Worm (Caenorhabditis elegans) whole organism, late embryonic: ENCODE results near the gene mct-5.

Source experiments
- C08G9.2 ChIP-seq: sonication (generic microtip); optimal IDR thresholded peaks from 2 replicates; lab custom pipeline; 2016; ENCODE audit warnings: mild to moderate bottlenecking, missing genetic modification characterization, moderate library complexity, missing compliant biosample characterization
- C38D4.7 ChIP-seq: fragments of 200-800 bp; sonication (Bioruptor generic); optimal IDR thresholded peaks from 2 replicates; lab custom pipeline; 2018; ENCODE audit warnings: mild to moderate bottlenecking, missing genetic modification characterization, moderate library complexity, missing compliant biosample characterization
- F13H6.1 ChIP-seq: sonication (generic microtip); optimal IDR thresholded peaks from 2 replicates; lab custom pipeline; 2016; ENCODE audit warnings: missing genetic modification characterization, missing compliant biosample characterization
- T23F11.4 ChIP-seq: fragments of 200-800 bp; sonication (Bioruptor generic); optimal IDR thresholded peaks from 2 replicates; lab custom pipeline; 2018; ENCODE audit warnings: mild to moderate bottlenecking, missing genetic modification characterization, missing compliant biosample characterization
- Y22D7AL.16 ChIP-seq: sonication (generic microtip); optimal IDR thresholded peaks from 2 replicates; lab custom pipeline; 2016; ENCODE audit warnings: missing genetic modification characterization, missing compliant biosample characterization
- ahr-1 ChIP-seq: sonication (generic microtip); optimal IDR thresholded peaks from 2 replicates; lab custom pipeline; 2016; ENCODE audit warnings: missing genetic modification characterization, missing compliant biosample characterization
- ceh-14 ChIP-seq: sonication (generic microtip); optimal IDR thresholded peaks from 2 replicates; lab custom pipeline; 2016; ENCODE audit warnings: missing genotype, missing genetic modification characterization, missing compliant biosample characterization
- ceh-18 ChIP-seq: sonication (generic microtip); optimal IDR thresholded peaks from 2 replicates; lab custom pipeline; 2016; ENCODE audit warnings: missing genetic modification characterization, missing compliant biosample characterization
- ceh-19 ChIP-seq: fragments of 200-800 bp; sonication (Bioruptor generic); optimal IDR thresholded peaks from 2 replicates; lab custom pipeline; 2018; ENCODE audit warnings: mild to moderate bottlenecking, missing genetic modification characterization, missing compliant biosample characterization
- ceh-2 ChIP-seq: sonication (generic microtip); optimal IDR thresholded peaks from 2 replicates; lab custom pipeline; 2016; ENCODE audit warnings: missing genotype, missing genetic modification characterization, missing compliant biosample characterization
- ceh-24 ChIP-seq: sonication (generic microtip); optimal IDR thresholded peaks from 2 replicates; lab custom pipeline; 2016; ENCODE audit warnings: mild to moderate bottlenecking, missing genetic modification characterization, missing compliant biosample characterization
- ceh-30 ChIP-seq: fragments of 150-350 bp; optimal IDR thresholded peaks from 2 replicates; lab custom pipeline; 2014; ENCODE audit warnings: missing biosample characterization, missing genetic modification characterization
- ceh-31 ChIP-seq: sonication (generic microtip); optimal IDR thresholded peaks from 2 replicates; lab custom pipeline; 2016; ENCODE audit warnings: missing genetic modification characterization, missing compliant biosample characterization
- ceh-34 ChIP-seq: sonication (generic microtip); optimal IDR thresholded peaks from 2 replicates; lab custom pipeline; 2016; ENCODE audit warnings: mild to moderate bottlenecking, missing genetic modification characterization, missing compliant biosample characterization
- ceh-48 ChIP-seq: sonication (generic microtip); optimal IDR thresholded peaks from 2 replicates; lab custom pipeline; 2016; ENCODE audit warnings: missing genetic modification characterization, inconsistent platforms, missing compliant biosample characterization
- che-1 ChIP-seq: sonication (generic microtip); optimal IDR thresholded peaks from 2 replicates; lab custom pipeline; 2016; ENCODE audit warnings: mild to moderate bottlenecking, missing genetic modification characterization, missing compliant biosample characterization
- dmd-4 ChIP-seq: sonication (generic microtip); optimal IDR thresholded peaks from 2 replicates; lab custom pipeline; 2016; ENCODE audit warnings: borderline replicate concordance, missing genetic modification characterization, missing compliant biosample characterization
- dve-1 ChIP-seq: sonication (generic microtip); optimal IDR thresholded peaks from 2 replicates; lab custom pipeline; 2017; ENCODE audit warnings: antibody characterized with exemption, mild to moderate bottlenecking, missing genetic modification characterization, missing compliant biosample characterization
- elt-2 ChIP-seq: sonication (generic microtip); optimal IDR thresholded peaks from 2 replicates; lab custom pipeline; 2016; ENCODE audit warnings: missing genetic modification reagents, missing genetic modification characterization, missing compliant biosample characterization
- ets-4 ChIP-seq: sonication (generic microtip); optimal IDR thresholded peaks from 2 replicates; lab custom pipeline; 2016; ENCODE audit warnings: missing genetic modification characterization, missing compliant biosample characterization
- fkh-10 ChIP-seq: fragments of 150-350 bp; optimal IDR thresholded peaks from 2 replicates; lab custom pipeline; 2014; ENCODE audit warnings: missing biosample characterization, missing genetic modification reagents, missing genetic modification characterization
- gmeb-2 ChIP-seq: sonication (generic microtip); optimal IDR thresholded peaks from 2 replicates; lab custom pipeline; 2016; ENCODE audit warnings: missing genetic modification characterization, inconsistent platforms, missing compliant biosample characterization
- hlh-15 ChIP-seq: sonication (generic microtip); optimal IDR thresholded peaks from 2 replicates; lab custom pipeline; 2016; ENCODE audit warnings: missing genetic modification characterization, missing compliant biosample characterization
- hlh-30 ChIP-seq: sonication (generic microtip); optimal IDR thresholded peaks from 2 replicates; lab custom pipeline; 2017; ENCODE audit warnings: antibody characterized with exemption, missing genetic modification characterization, missing compliant biosample characterization; ENCODE audit not compliant: insufficient read depth
- hlh-6 ChIP-seq: sonication (generic microtip); optimal IDR thresholded peaks from 2 replicates; lab custom pipeline; 2016; ENCODE audit warnings: missing genotype, missing genetic modification characterization, missing compliant biosample characterization
- lin-11 ChIP-seq: fragments of 200-800 bp; sonication (Bioruptor generic); optimal IDR thresholded peaks from 2 replicates; lab custom pipeline; 2018; ENCODE audit warnings: mild to moderate bottlenecking, missing genetic modification characterization, missing compliant biosample characterization
- mec-3 ChIP-seq: sonication (generic microtip); optimal IDR thresholded peaks from 2 replicates; lab custom pipeline; 2016; ENCODE audit warnings: borderline replicate concordance, missing genetic modification characterization, missing compliant biosample characterization
- nhr-232 ChIP-seq: sonication (generic microtip); optimal IDR thresholded peaks from 2 replicates; lab custom pipeline; 2016; ENCODE audit warnings: missing genetic modification characterization, missing compliant biosample characterization
- npax-4 ChIP-seq: sonication (generic microtip); optimal IDR thresholded peaks from 2 replicates; lab custom pipeline; 2016; ENCODE audit warnings: missing genetic modification characterization, missing compliant biosample characterization
- pag-3 ChIP-seq: sonication (generic microtip); optimal IDR thresholded peaks from 2 replicates; lab custom pipeline; 2016; ENCODE audit warnings: missing compliant biosample characterization, missing genetic modification characterization, borderline replicate concordance
- pha-4 ChIP-seq: fragments of 150-350 bp; optimal IDR thresholded peaks from 2 replicates; lab custom pipeline; 2018; ENCODE audit warnings: missing biosample characterization, missing genetic modification reagents, missing genetic modification characterization
- pqm-1 ChIP-seq: sonication (generic microtip); optimal IDR thresholded peaks from 2 replicates; lab custom pipeline; 2016; ENCODE audit warnings: missing genetic modification characterization, missing compliant biosample characterization
- ref-2 ChIP-seq: sonication (generic microtip); optimal IDR thresholded peaks from 2 replicates; lab custom pipeline; 2016; ENCODE audit warnings: missing genetic modification characterization, missing compliant biosample characterization
- sdc-2 ChIP-seq: sonication (generic microtip); optimal IDR thresholded peaks from 2 replicates; lab custom pipeline; 2016; ENCODE audit warnings: missing genotype, missing genetic modification characterization, missing compliant biosample characterization
- sox-4 ChIP-seq: sonication (generic microtip); optimal IDR thresholded peaks from 2 replicates; lab custom pipeline; 2017; ENCODE audit warnings: mild to moderate bottlenecking, missing genetic modification characterization, inconsistent platforms, missing compliant biosample characterization
- ttx-3 ChIP-seq: sonication (generic microtip); optimal IDR thresholded peaks from 2 replicates; lab custom pipeline; 2016; ENCODE audit warnings: missing genetic modification reagents, missing genetic modification characterization, missing compliant biosample characterization
- unc-3 ChIP-seq, 2 experiments: fragments of 200-800 bp in 1 of 2; sonication (Bioruptor generic) in 1 of 2; sonication (generic microtip) in 1 of 2; conservative IDR thresholded peaks in 1 of 2; optimal IDR thresholded peaks in 1 of 2; 2 replicates each; pipeline versions ENCODE4 v1.3.6 to Lab custom; 2016 to 2022; ENCODE audit warnings: missing compliant biosample characterization in 2 of 2, missing genetic modification characterization in 2 of 2, missing genetic modification reagents in 1 of 2
- unc-42 ChIP-seq: sonication (generic microtip); optimal IDR thresholded peaks from 2 replicates; lab custom pipeline; 2016; ENCODE audit warnings: missing genotype, missing genetic modification characterization, missing compliant biosample characterization
- unc-55 ChIP-seq: sonication (generic microtip); optimal IDR thresholded peaks from 2 replicates; lab custom pipeline; 2017; ENCODE audit warnings: missing biosample characterization, missing genetic modification reagents, missing genetic modification characterization
- unc-86 ChIP-seq: sonication (generic microtip); optimal IDR thresholded peaks from 2 replicates; lab custom pipeline; 2016; ENCODE audit warnings: missing genetic modification characterization, missing compliant biosample characterization
- zip-5 ChIP-seq: sonication (generic microtip); optimal IDR thresholded peaks from 2 replicates; lab custom pipeline; 2016; ENCODE audit warnings: missing genetic modification characterization, missing compliant biosample characterization

mct-5 gene

DNA sequence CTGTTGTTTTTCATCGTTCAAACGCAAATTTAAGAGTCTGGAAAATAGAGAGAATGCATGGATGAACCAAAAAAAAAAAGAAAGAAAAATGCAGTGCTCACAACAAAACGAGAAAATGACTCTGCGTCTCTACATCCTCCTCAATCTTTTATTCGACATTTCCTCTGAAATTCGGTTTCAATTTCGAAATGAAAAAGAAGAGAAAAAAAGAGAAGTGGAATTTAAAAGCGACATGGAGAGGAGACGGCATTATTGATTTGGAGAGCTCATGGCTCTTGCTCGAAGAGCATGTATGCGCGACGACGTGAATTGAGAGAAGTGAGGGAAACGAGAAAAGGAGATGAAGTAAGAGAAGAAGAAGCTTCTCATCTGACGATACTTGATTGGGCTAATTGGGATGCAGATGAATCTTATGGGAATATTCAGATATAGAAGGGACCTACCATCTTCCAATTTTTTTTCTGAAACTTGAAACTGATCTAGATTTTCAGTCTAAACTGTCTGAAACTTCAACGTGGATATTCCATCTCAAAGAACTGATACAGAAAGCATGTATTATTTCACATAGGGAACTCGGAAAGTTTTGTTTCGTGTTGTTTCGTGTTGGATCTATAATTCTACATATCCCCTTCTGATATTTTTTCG, 12.7 kb upstream of the mct-5 start:
- TF ChIP-seq mec-3 (tag; lab: Kevin White, UChicago) (no peak), ceh-18 (tag; lab: Kevin White, UChicago) (no peak), sox-4 (tag; lab: Kevin White, UChicago) (no peak), hlh-6 (tag; lab: Kevin White, UChicago) (no peak), nhr-232 (tag; lab: Kevin White, UChicago) (no peak), ceh-19 (no peak), lin-11 (no peak), hlh-15 (tag; lab: Kevin White, UChicago) (no peak), unc-42 (tag; lab: Kevin White, UChicago) (peak; percentile 25), C38D4.7 (GFP tag; lab: Kevin White, UChicago) (no peak), fkh-10 (GFP tag; lab: Kevin White, UChicago) (no peak), ceh-48 (peak; percentile 66)

DNA sequence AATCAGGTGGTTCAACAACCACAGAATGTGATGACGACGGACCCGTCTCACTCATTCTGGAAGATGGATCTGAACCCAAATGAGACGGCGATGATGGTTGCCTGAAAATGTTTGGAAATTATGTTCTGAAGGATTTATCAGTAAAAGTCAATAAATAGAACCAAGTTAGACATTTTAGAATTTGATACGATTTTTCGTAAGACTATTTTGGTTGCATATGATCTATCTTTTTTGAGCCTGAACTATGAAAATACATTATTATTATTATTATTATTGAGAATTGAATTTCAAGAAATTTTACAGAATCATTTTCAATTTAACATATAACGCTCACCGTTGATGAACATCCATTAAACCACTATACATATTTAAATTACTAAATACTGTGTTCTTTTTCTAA, 11.6 kb upstream of the mct-5 start, which contains the start of gene F10E7.9:
Gene F10E7.9, minus strand, starts transcription at position 101 of the 400 bp plus-strand sequence.
- TF ChIP-seq unc-55 (GFP tag; lab: Kevin White, UChicago) = no peak
- no peak for TF ChIP-seq unc-3 (GFP tag; conservative IDR thresholded peaks at IDR 0.05; lab: Robert Waterston, UW)
- TF ChIP-seq unc-3 (tag; optimal IDR thresholded peaks at IDR 0.05; lab: Kevin White, UChicago) = no peak
- no peak for TF ChIP-seq unc-42 (tag; lab: Kevin White, UChicago)
- TF ChIP-seq ceh-2 (tag; lab: Kevin White, UChicago) = no peak
- no peak for TF ChIP-seq ttx-3 (tag; lab: Kevin White, UChicago)
- no peak for TF ChIP-seq pha-4 (tag; lab: Kevin White, UChicago)
- TF ChIP-seq ref-2 (tag; lab: Kevin White, UChicago) = no peak
- TF ChIP-seq T23F11.4 = no peak
- TF ChIP-seq hlh-15 (tag; lab: Kevin White, UChicago) = no peak
- no peak for TF ChIP-seq npax-4 (tag; lab: Kevin White, UChicago)
- TF ChIP-seq zip-5 (tag; lab: Kevin White, UChicago) = no peak
- TF ChIP-seq, all 69 proteins: peak for 0

DNA sequence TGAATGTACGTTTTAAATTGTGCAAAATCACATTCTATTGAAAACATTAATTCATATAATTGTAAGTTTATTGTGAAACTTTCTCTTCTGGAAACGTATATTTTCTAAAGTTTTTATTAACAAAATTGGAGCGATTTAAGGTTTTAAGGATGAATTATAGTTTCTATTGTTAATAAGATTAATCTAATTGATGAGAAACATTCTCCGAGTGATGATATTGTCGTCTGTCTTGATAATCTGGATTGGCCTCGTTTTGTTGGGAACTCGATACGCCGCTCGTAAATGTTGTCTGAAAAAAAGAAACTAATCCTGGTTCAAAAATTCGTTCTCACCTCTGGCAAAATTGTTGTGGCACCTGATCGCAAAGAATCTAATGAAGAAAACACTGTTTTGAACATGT, 7.9 kb upstream of the mct-5 start:
- no peak for TF ChIP-seq elt-2 (tag; lab: Kevin White, UChicago)
- TF ChIP-seq dmd-4 (tag; lab: Kevin White, UChicago) = no peak
- TF ChIP-seq ceh-19 = no peak
- TF ChIP-seq ceh-24 (tag; lab: Kevin White, UChicago) = no peak
- TF ChIP-seq pha-4 (tag; lab: Kevin White, UChicago) = no peak
- TF ChIP-seq sox-4 (tag; lab: Kevin White, UChicago) = no peak
- TF ChIP-seq F13H6.1 (tag; lab: Kevin White, UChicago) = no peak
- no peak for TF ChIP-seq hlh-30
- TF ChIP-seq ets-4 (tag; lab: Kevin White, UChicago) = no peak
- no peak for TF ChIP-seq Y22D7AL.16 (tag; lab: Kevin White, UChicago)
- no peak for TF ChIP-seq pag-3
- TF ChIP-seq T23F11.4 = no peak
- TF ChIP-seq ref-2 (tag; lab: Kevin White, UChicago) = no peak
- no peak for TF ChIP-seq mec-3 (tag; lab: Kevin White, UChicago)
- no peak for TF ChIP-seq C08G9.2
- no peak for TF ChIP-seq unc-42 (tag; lab: Kevin White, UChicago)
- no peak for TF ChIP-seq sdc-2 (tag; lab: Kevin White, UChicago)
- TF ChIP-seq unc-55 (GFP tag; lab: Kevin White, UChicago) = no peak
- TF ChIP-seq npax-4 (tag; lab: Kevin White, UChicago) = no peak
- TF ChIP-seq, all 69 proteins: peak for 0

- TF ChIP-seq ceh-14 (tag; lab: Kevin White, UChicago) (no peak), ceh-48 (no peak), ets-4 (tag; lab: Kevin White, UChicago) (peak; percentile 39), ceh-30 (tag; lab: Kevin White, UChicago) (no peak), ceh-34 (tag; lab: Kevin White, UChicago) (peak; percentile 23), che-1 (tag; lab: Kevin White, UChicago) (no peak), dve-1 (tag; lab: Kevin White, UChicago) (peak; percentile 50), ceh-31 (tag; lab: Kevin White, UChicago) (peak; percentile 80), ttx-3 (tag; lab: Kevin White, UChicago) (no peak), unc-42 (tag; lab: Kevin White, UChicago) (peak; percentile 6), unc-86 (tag; lab: Kevin White, UChicago) (no peak), npax-4 (tag; lab: Kevin White, UChicago) (no peak), ahr-1 (no peak), gmeb-2 (no peak), pqm-1 (no peak), unc-3 (GFP tag; conservative IDR thresholded peaks at IDR 0.05; lab: Robert Waterston, UW) (no peak), unc-3 (tag; optimal IDR thresholded peaks at IDR 0.05; lab: Kevin White, UChicago) (no peak), ceh-18 (tag; lab: Kevin White, UChicago) (peak; percentile 54), lin-11 (no peak)
These were observed 6.6 kb upstream of the mct-5 start, which contains the start of the genes farl-11 and rpl-33 for ce11 chrII:7104794-7105613. Gene farl-11, minus strand, starts transcription at chrII:7105035. Gene rpl-33, plus strand, starts transcription at chrII:7105563.
